Worm (Caenorhabditis elegans): ENCODE results near the gene twk-35.

twk-35 gene

ce11 chrV:20862681-20863080 lies at the start of gene twk-35:
twk-35 (plus strand) TSS chrV:20862981.
- no peak for TF ChIP-seq unc-62 (GFP tag; optimal IDR thresholded peaks at IDR 0.05)

- no peak for TF ChIP-seq unc-62 (GFP tag; optimal IDR thresholded peaks at IDR 0.05)
Observed at ce11 chrV:20813646-20814045, 49.1 kb upstream of the twk-35 start.

ce11 chrV:20814424-20814823 lies 48.4 kb upstream of the twk-35 start, which contains the start of gene Y44A6D.7:
Y44A6D.7 (plus strand) TSS chrV:20814724.
- TF ChIP-seq unc-62 (GFP tag; optimal IDR thresholded peaks at IDR 0.05): no peak

ce11 chrV:20815842-20816241 lies 46.9 kb upstream of the twk-35 start, which contains the start of gene sshk-1:
sshk-1 (plus strand) TSS chrV:20816142.
- TF ChIP-seq unc-62 (GFP tag; optimal IDR thresholded peaks at IDR 0.05): no peak

ce11 chrV:20820033-20820432 lies 42.7 kb upstream of the twk-35 start, which contains the start of gene T03D8.6:
T03D8.6 (minus strand) TSS chrV:20820330.
- no peak for TF ChIP-seq unc-62 (GFP tag; optimal IDR thresholded peaks at IDR 0.05)

ce11 chrV:20824962-20825609 lies 37.7 kb upstream of the twk-35 start, which contains the start of the genes gcy-22 and grl-14:
gcy-22 (minus strand) TSS chrV:20825062.
grl-14 (plus strand) TSS chrV:20825559.
- no peak for TF ChIP-seq unc-62 (GFP tag; optimal IDR thresholded peaks at IDR 0.05)

- TF ChIP-seq unc-62 (GFP tag; optimal IDR thresholded peaks at IDR 0.05): no peak
Observed at ce11 chrV:20826618-20827017, 36.2 kb upstream of the twk-35 start.

ce11 chrV:20828820-20829219 lies 34.0 kb upstream of the twk-35 start, which contains the start of gene sbt-1:
sbt-1 (minus strand) TSS chrV:20828881.
- no peak for TF ChIP-seq unc-62 (GFP tag; optimal IDR thresholded peaks at IDR 0.05)

ce11 chrV:20829511-20829910 lies 33.3 kb upstream of the twk-35 start, which contains the start of gene num-1:
num-1 (plus strand) TSS chrV:20829811.
- no peak for TF ChIP-seq unc-62 (GFP tag; optimal IDR thresholded peaks at IDR 0.05)

ce11 chrV:20830409-20830808 lies 32.4 kb upstream of the twk-35 start:
- TF ChIP-seq unc-62 (GFP tag; optimal IDR thresholded peaks at IDR 0.05): no peak

ce11 chrV:20831867-20832266 lies 30.9 kb upstream of the twk-35 start:
- TF ChIP-seq unc-62 (GFP tag; optimal IDR thresholded peaks at IDR 0.05): no peak

ce11 chrV:20832554-20832963 lies 30.2 kb upstream of the twk-35 start:
- no peak for TF ChIP-seq unc-62 (GFP tag; optimal IDR thresholded peaks at IDR 0.05)

- TF ChIP-seq unc-62 (GFP tag; optimal IDR thresholded peaks at IDR 0.05): no peak
Observed at ce11 chrV:20837765-20838164, 25.0 kb upstream of the twk-35 start, which contains the start of gene mrps-12. mrps-12 (plus strand) TSS chrV:20838080.

ce11 chrV:20838565-20838964 lies 24.2 kb upstream of the twk-35 start, which contains the start of gene exos-7:
exos-7 (plus strand) TSS chrV:20838865.
- no peak for TF ChIP-seq unc-62 (GFP tag; optimal IDR thresholded peaks at IDR 0.05)

ce11 chrV:20841484-20841883 lies 21.3 kb upstream of the twk-35 start:
- no peak for TF ChIP-seq unc-62 (GFP tag; optimal IDR thresholded peaks at IDR 0.05)

- no peak for TF ChIP-seq unc-62 (GFP tag; optimal IDR thresholded peaks at IDR 0.05)
Observed at ce11 chrV:20845524-20846208, 17.1 kb upstream of the twk-35 start, which contains the start of the genes F31D4.2 and fkb-6. F31D4.2 (minus strand) TSS chrV:20845546. fkb-6 (plus strand) TSS chrV:20846158.
